Worm (Caenorhabditis elegans) whole organism, L3 larva: ENCODE results near the gene act-1.

Experiments
- elt-1 ChIP-seq: fragments of 150-350 bp; optimal IDR thresholded peaks from 2 replicates; lab custom pipeline; 2014; ENCODE audit warnings: missing biosample characterization, missing genetic modification characterization
- nhr-11 ChIP-seq: fragments of 150-350 bp; optimal IDR thresholded peaks from 2 replicates; lab custom pipeline; 2014; ENCODE audit warnings: missing biosample characterization, missing genetic modification characterization
- nhr-43 ChIP-seq: sonication (generic microtip); optimal IDR thresholded peaks from 2 replicates; lab custom pipeline; 2016; ENCODE audit warnings: mild to moderate bottlenecking, missing genetic modification characterization, missing compliant biosample characterization; ENCODE audit not compliant: poor library complexity, severe bottlenecking

DNA sequence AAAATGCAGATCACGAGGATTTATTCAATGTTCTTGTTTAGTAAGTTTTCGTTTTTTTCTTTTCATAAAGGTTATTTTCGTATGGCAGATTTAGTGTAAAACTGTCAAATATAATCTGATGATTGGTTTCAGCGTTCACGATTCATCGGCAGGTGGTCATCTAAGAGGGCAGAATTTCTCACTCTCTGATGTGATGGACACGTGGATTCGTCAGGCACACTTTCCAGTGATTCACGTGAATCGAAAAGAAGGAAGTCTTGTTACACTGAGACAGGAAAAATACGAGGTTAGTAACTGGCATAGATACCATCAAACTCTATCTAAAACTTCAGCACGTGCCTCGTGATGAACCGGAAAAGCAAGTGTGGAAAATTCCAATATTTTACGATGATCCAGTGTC is 13.8 kb downstream of the act-1 start:
- TF ChIP-seq nhr-11 (tag; lab: Kevin White, UChicago) (no peak), elt-1 (tag; lab: Kevin White, UChicago) (peak; percentile 35), nhr-43 (no peak)
